Worm (Caenorhabditis elegans): ENCODE measurements around the gene clec-158.

The clec-158 gene

DNA sequence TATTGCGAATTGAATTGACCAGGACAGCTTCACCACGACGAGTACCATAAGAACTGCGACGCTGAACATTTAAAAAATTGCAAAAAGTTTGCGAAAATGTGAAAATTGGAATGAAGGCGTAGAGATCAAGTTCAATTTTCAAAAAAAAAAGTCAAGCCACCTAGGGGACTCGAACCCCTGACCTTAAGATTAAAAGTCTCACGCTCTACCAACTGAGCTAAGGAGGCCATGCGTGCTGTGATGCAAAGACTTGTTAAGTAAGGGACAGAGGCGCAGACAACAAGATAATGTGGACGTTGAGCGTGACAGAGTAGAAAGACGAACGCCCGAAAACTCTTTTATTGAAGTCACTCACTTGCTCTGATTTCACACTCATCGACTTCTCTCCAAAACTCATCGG lies 28.2 kb upstream of the clec-158 start:
- TF ChIP-seq nhr-84 (tag; optimal IDR thresholded peaks at IDR 0.05) (no peak), egl-27 (tag; optimal IDR thresholded peaks at IDR 0.05) (peak in 1 of 2 experiments; percentile 5), nhr-11 (tag; optimal IDR thresholded peaks at IDR 0.05) (no peak), lin-39 (tag; optimal IDR thresholded peaks at IDR 0.05) (no peak), hlh-17 (GFP tag; optimal IDR thresholded peaks at IDR 0.05; ENCODE audit: borderline replicate concordance) (no peak), unc-30 (tag; optimal IDR thresholded peaks at IDR 0.05) (no peak), mep-1 (tag; optimal IDR thresholded peaks at IDR 0.05) (peak; percentile 74), nhr-71 (tag; optimal IDR thresholded peaks at IDR 0.05) (peak; percentile 72), blmp-1 (tag; optimal IDR thresholded peaks at IDR 0.05) (no peak), snu-23 (GFP tag; optimal IDR thresholded peaks at IDR 0.05) (peak; percentile 81), unc-86 (tag; optimal IDR thresholded peaks at IDR 0.05) (peak; percentile 29), mef-2 (tag; optimal IDR thresholded peaks at IDR 0.05) (no peak), nhr-12 (tag; optimal IDR thresholded peaks at IDR 0.05) (no peak), unc-130 (tag; optimal IDR thresholded peaks at IDR 0.05) (peak; percentile 73), ces-1 (GFP tag; optimal IDR thresholded peaks at IDR 0.05) (no peak), lsy-2 (tag; optimal IDR thresholded peaks at IDR 0.05) (peak; percentile 59 to 75), lir-3 (tag; optimal IDR thresholded peaks at IDR 0.05; ENCODE audit: poor library complexity) (peak; percentile 62), ztf-4 (tag; optimal IDR thresholded peaks at IDR 0.05) (peak; percentile 38), fkh-4 (tag; optimal IDR thresholded peaks at IDR 0.05; ENCODE audit: borderline replicate concordance) (no peak), C34B4.2 (tag; optimal IDR thresholded peaks at IDR 0.05) (no peak), jun-1 (tag; optimal IDR thresholded peaks at IDR 0.05) (peak; percentile 21), zag-1 (tag; optimal IDR thresholded peaks at IDR 0.05) (no peak), hlh-4 (tag; optimal IDR thresholded peaks at IDR 0.05) (no peak), lin-15B (tag; optimal IDR thresholded peaks at IDR 0.05) (peak; percentile 5), nhr-47 (tag; optimal IDR thresholded peaks at IDR 0.05) (peak; percentile 75), sptf-1 (tag; optimal IDR thresholded peaks at IDR 0.05) (no peak), efl-3 (GFP tag; optimal IDR thresholded peaks at IDR 0.05) (no peak), egl-13 (tag; optimal IDR thresholded peaks at IDR 0.05) (no peak), tbx-2 (tag; optimal IDR thresholded peaks at IDR 0.05) (peak; percentile 40), dpl-1 (GFP tag; optimal IDR thresholded peaks at IDR 0.05) (peak; percentile 39 to 71 (median 61)), irx-1 (tag; optimal IDR thresholded peaks at IDR 0.05) (peak; percentile 4), ceh-63 (GFP tag; optimal IDR thresholded peaks at IDR 0.05) (no peak), snpc-4 (tag; optimal IDR thresholded peaks at IDR 0.05) (no peak), fkh-8 (tag; optimal IDR thresholded peaks at IDR 0.05) (peak; percentile 44), ama-1 (optimal IDR thresholded peaks at IDR 0.05) (no peak), xbp-1 (tag; optimal IDR thresholded peaks at IDR 0.05) (peak; percentile 56), aha-1 (tag; optimal IDR thresholded peaks at IDR 0.05) (no peak), ceh-8 (GFP tag; optimal IDR thresholded peaks at IDR 0.05) (peak; percentile 48), nhr-28 (tag; optimal IDR thresholded peaks at IDR 0.05) (no peak), grh-1 (GFP tag; IDR thresholded peaks at IDR 0.05) (peak; percentile 20; the same call in 1 of the 2 replicates), ceh-82 (tag; optimal IDR thresholded peaks at IDR 0.05) (peak; percentile 53 to 65 (median 59)), unc-62 (GFP tag; optimal IDR thresholded peaks at IDR 0.05) (no peak), nhr-237 (tag; optimal IDR thresholded peaks at IDR 0.05) (peak; percentile 6), F16B12.6 (tag; optimal IDR thresholded peaks at IDR 0.05) (peak; percentile 59), skn-1 (tag; optimal IDR thresholded peaks at IDR 0.05) (peak; percentile 47), pax-3 (tag; optimal IDR thresholded peaks at IDR 0.05) (no peak), hpl-2 (GFP tag; optimal IDR thresholded peaks at IDR 0.05) (no peak), swsn-7 (tag; optimal IDR thresholded peaks at IDR 0.05) (peak; percentile 70), ceh-88 (GFP tag; IDR thresholded peaks at IDR 0.05) (no peak), elt-3 (tag; optimal IDR thresholded peaks at IDR 0.05) (peak in 1 of 6 experiments; percentile 31), nhr-20 (tag; optimal IDR thresholded peaks at IDR 0.05) (peak; percentile 62), efl-1 (optimal IDR thresholded peaks at IDR 0.05) (peak; percentile 50 to 71), efl-1 (GFP tag; optimal IDR thresholded peaks at IDR 0.05 in 1 of 2) (peak; percentile 60 to 96), C04F5.9 (tag; optimal IDR thresholded peaks at IDR 0.05) (peak; percentile 45), fos-1 (tag; optimal IDR thresholded peaks at IDR 0.05) (peak; percentile 55)
